Fruit fly (Drosophila melanogaster) whole organism, embryonic: ENCODE results near the gene CG9672.

Source experiments
- Awh ChIP-seq: fragments of 200-800 bp; sonication (Bioruptor generic); IDR thresholded peaks from 2 replicates; pipeline ENCODE4, ENCODE4 v1.3.6; 2022; ENCODE audit warnings: missing biosample characterization, missing genetic modification characterization
- CG11696 ChIP-seq: fragments of 200-800 bp; sonication (Bioruptor generic); IDR thresholded peaks from 2 replicates; pipeline ENCODE4 v1.3.6; 2022; ENCODE audit warnings: missing biosample characterization, missing genetic modification characterization
- CG13424 ChIP-seq: fragments of 200-800 bp; sonication (Bioruptor generic); optimal IDR thresholded peaks from 2 replicates; lab custom pipeline; 2019; ENCODE audit warnings: missing biosample characterization, mild to moderate bottlenecking, missing genetic modification characterization, moderate library complexity
- CG16863 ChIP-seq: fragments of 200-800 bp; sonication (Bioruptor generic); optimal IDR thresholded peaks from 3 replicates; lab custom pipeline; 2016; ENCODE audit warnings: missing biosample characterization, missing genetic modification characterization
- CG17328 ChIP-seq: fragments of 200-800 bp; sonication (Bioruptor generic); IDR thresholded peaks from 2 replicates; pipeline ENCODE4 v1.3.6; 2022; ENCODE audit warnings: missing biosample characterization, missing genetic modification characterization
- CG17612 ChIP-seq: fragments of 200-800 bp; sonication (Bioruptor generic); IDR thresholded peaks from 2 replicates; pipeline ENCODE4 v1.3.6; 2022; ENCODE audit warnings: missing biosample characterization, missing genetic modification characterization
- CG17802 ChIP-seq: fragments of 200-800 bp; sonication (Bioruptor generic); optimal IDR thresholded peaks from 2 replicates; lab custom pipeline; 2018; ENCODE audit warnings: missing biosample characterization, mild to moderate bottlenecking, missing genetic modification characterization, moderate library complexity
- CG18764 ChIP-seq: fragments of 200-800 bp; sonication (Bioruptor generic); optimal IDR thresholded peaks from 3 replicates; lab custom pipeline; 2016; ENCODE audit warnings: missing biosample characterization, missing genetic modification characterization
- CG2712 ChIP-seq: fragments of 200-800 bp; optimal IDR thresholded peaks from 3 replicates; lab custom pipeline; 2019; ENCODE audit warnings: missing biosample characterization, mild to moderate bottlenecking, missing genetic modification characterization, moderate library complexity
- CG30431 ChIP-seq: fragments of 200-800 bp; sonication (Bioruptor generic); optimal IDR thresholded peaks from 2 replicates; lab custom pipeline; 2017; ENCODE audit warnings: missing biosample characterization, missing genetic modification characterization
- CG33557 ChIP-seq: fragments of 200-800 bp; sonication (Bioruptor generic); optimal IDR thresholded peaks from 2 replicates; lab custom pipeline; 2019; ENCODE audit warnings: missing biosample characterization, mild to moderate bottlenecking, missing genetic modification characterization, moderate library complexity
- CG34224 ChIP-seq: fragments of 200-800 bp; sonication (Bioruptor generic); IDR thresholded peaks from 3 replicates; pipeline ENCODE4 v1.3.6; 2022; ENCODE audit warnings: missing biosample characterization, missing genetic modification characterization; ENCODE audit not compliant: partially characterized antibody
- CG34376 ChIP-seq: fragments of 200-800 bp; sonication (Bioruptor generic); optimal IDR thresholded peaks from 2 replicates; lab custom pipeline; 2018; ENCODE audit warnings: missing biosample characterization, mild to moderate bottlenecking, missing genetic modification characterization
- CG4282 ChIP-seq: fragments of 200-800 bp; sonication (Bioruptor generic); optimal IDR thresholded peaks from 2 replicates; lab custom pipeline; 2016; ENCODE audit warnings: missing biosample characterization, missing genetic modification characterization
- CG5245 ChIP-seq: fragments of 200-800 bp; sonication (Bioruptor generic); optimal IDR thresholded peaks from 3 replicates; lab custom pipeline; 2016; ENCODE audit warnings: missing biosample characterization, missing genetic modification characterization
- CG7963 ChIP-seq: fragments of 200-800 bp; sonication (Bioruptor generic); IDR thresholded peaks from 3 replicates; pipeline ENCODE4 v1.3.6; 2022; ENCODE audit warnings: missing biosample characterization, missing genetic modification characterization; ENCODE audit not compliant: partially characterized antibody
- CG8388 ChIP-seq: fragments of 200-800 bp; sonication (Bioruptor generic); optimal IDR thresholded peaks from 2 replicates; lab custom pipeline; 2019; ENCODE audit warnings: missing biosample characterization, mild to moderate bottlenecking, missing genetic modification characterization, moderate library complexity
- CG8478 ChIP-seq: fragments of >200 bp; optimal IDR thresholded peaks from 2 replicates; lab custom pipeline; 2018
- D ChIP-seq, 2 experiments: fragments of 200-800 bp in 1 of 2; fragments of >200 bp in 1 of 2; sonication (Bioruptor generic) in 1 of 2; optimal IDR thresholded peaks; 2 replicates in 1 of 2; 3 replicates in 1 of 2; lab custom pipeline; 2017; ENCODE audit warnings: mild to moderate bottlenecking in 1 of 2, missing biosample characterization in 1 of 2, missing genetic modification characterization in 1 of 2, missing genetic modification reagents in 1 of 2
- Dek ChIP-seq: fragments of 200-800 bp; sonication (Bioruptor generic); optimal IDR thresholded peaks from 3 replicates; lab custom pipeline; 2019; ENCODE audit warnings: missing biosample characterization, mild to moderate bottlenecking, missing genetic modification characterization, moderate library complexity
- Gsc ChIP-seq: fragments of 200-800 bp; sonication (Bioruptor generic); IDR thresholded peaks from 2 replicates; pipeline ENCODE4 v1.3.6; 2022; ENCODE audit warnings: missing biosample characterization, missing genetic modification characterization
- HLHmδ ChIP-seq: fragments of 200-800 bp; sonication (Bioruptor generic); optimal IDR thresholded peaks from 2 replicates; lab custom pipeline; 2018; ENCODE audit warnings: missing biosample characterization, mild to moderate bottlenecking, missing genetic modification characterization, moderate library complexity
- Hsf ChIP-seq: fragments of 200-800 bp; sonication (Bioruptor generic); optimal IDR thresholded peaks from 3 replicates; lab custom pipeline; 2016; ENCODE audit warnings: missing biosample characterization, missing genetic modification characterization
- Myb ChIP-seq: fragments of 200-800 bp; sonication (Bioruptor generic); optimal IDR thresholded peaks from 2 replicates; lab custom pipeline; 2016; ENCODE audit warnings: missing biosample characterization, missing genetic modification characterization
- Sox102F ChIP-seq: fragments of 200-800 bp; sonication (Bioruptor generic); optimal IDR thresholded peaks from 2 replicates; lab custom pipeline; 2018; ENCODE audit warnings: missing biosample characterization, mild to moderate bottlenecking, missing genetic modification characterization, moderate library complexity
- Sry-β ChIP-seq: fragments of 200-800 bp; sonication (Bioruptor generic); optimal IDR thresholded peaks from 2 replicates; lab custom pipeline; 2018; ENCODE audit warnings: missing biosample characterization, mild to moderate bottlenecking, missing genetic modification characterization, moderate library complexity
- ap ChIP-seq: fragments of 200-800 bp; sonication (Bioruptor generic); IDR thresholded peaks from 2 replicates; pipeline ENCODE4 v1.3.6; 2022; ENCODE audit warnings: missing biosample characterization, missing genetic modification characterization
- btn ChIP-seq: fragments of 200-800 bp; sonication (Bioruptor generic); optimal IDR thresholded peaks from 2 replicates; lab custom pipeline; 2016; ENCODE audit warnings: missing biosample characterization, missing genetic modification characterization
- caup ChIP-seq: fragments of 200-800 bp; sonication (Bioruptor generic); optimal IDR thresholded peaks from 3 replicates; lab custom pipeline; 2017; ENCODE audit warnings: missing biosample characterization, mild to moderate bottlenecking, missing genetic modification characterization, moderate library complexity; ENCODE audit not compliant: severe bottlenecking
- ci ChIP-seq: fragments of 200-800 bp; sonication (Bioruptor generic); IDR thresholded peaks from 3 replicates; pipeline ENCODE4 v1.3.6; 2022; ENCODE audit warnings: missing biosample characterization, missing genetic modification characterization
- croc ChIP-seq: fragments of 200-800 bp; sonication (Bioruptor generic); conservative IDR thresholded peaks from 3 replicates; pipeline ENCODE4 v1.3.6; 2022; ENCODE audit warnings: missing biosample characterization, missing genetic modification characterization
- fd102C ChIP-seq: fragments of 200-800 bp; sonication (Bioruptor generic); optimal IDR thresholded peaks from 2 replicates; lab custom pipeline; 2018; ENCODE audit warnings: missing biosample characterization, mild to moderate bottlenecking, missing genetic modification characterization, moderate library complexity
- gsb-n ChIP-seq: fragments of 200-800 bp; sonication (Bioruptor generic); optimal IDR thresholded peaks from 3 replicates; lab custom pipeline; 2018; ENCODE audit warnings: missing biosample characterization, mild to moderate bottlenecking, missing genetic modification characterization
- luna ChIP-seq: fragments of 200-800 bp; sonication (Bioruptor generic); optimal IDR thresholded peaks from 2 replicates; lab custom pipeline; 2016; ENCODE audit warnings: missing biosample characterization, missing genetic modification characterization
- maf-S ChIP-seq: fragments of 200-800 bp; sonication (Bioruptor generic); optimal IDR thresholded peaks from 2 replicates; lab custom pipeline; 2016; ENCODE audit warnings: missing biosample characterization, missing genetic modification characterization
- otp ChIP-seq: fragments of 200-800 bp; sonication (Bioruptor generic); IDR thresholded peaks from 3 replicates; pipeline ENCODE4, ENCODE4 v1.3.6; 2022; ENCODE audit warnings: missing biosample characterization, missing genetic modification characterization
- p53 ChIP-seq: fragments of 200-800 bp; sonication (Bioruptor generic); optimal IDR thresholded peaks from 2 replicates; lab custom pipeline; 2016; ENCODE audit warnings: missing biosample characterization, missing genetic modification characterization
- pfk ChIP-seq: fragments of 200-800 bp; sonication (Bioruptor generic); optimal IDR thresholded peaks from 2 replicates; lab custom pipeline; 2018; ENCODE audit warnings: missing biosample characterization, mild to moderate bottlenecking, missing genetic modification characterization, moderate library complexity
- sens-2 ChIP-seq: fragments of 200-800 bp; sonication (Bioruptor generic); IDR thresholded peaks from 2 replicates; pipeline ENCODE4 v1.3.6; 2022; ENCODE audit warnings: missing biosample characterization, missing genetic modification characterization
- shn ChIP-seq: fragments of 200-800 bp; sonication (Bioruptor generic); optimal IDR thresholded peaks from 3 replicates; lab custom pipeline; 2016; ENCODE audit warnings: missing biosample characterization, missing genetic modification characterization
- vnd ChIP-seq: fragments of 200-800 bp; sonication (Bioruptor generic); IDR thresholded peaks from 3 replicates; pipeline ENCODE4 v1.3.6; 2022; ENCODE audit warnings: missing biosample characterization, missing genetic modification characterization; ENCODE audit not compliant: partially characterized antibody

The CG9672 gene

DNA sequence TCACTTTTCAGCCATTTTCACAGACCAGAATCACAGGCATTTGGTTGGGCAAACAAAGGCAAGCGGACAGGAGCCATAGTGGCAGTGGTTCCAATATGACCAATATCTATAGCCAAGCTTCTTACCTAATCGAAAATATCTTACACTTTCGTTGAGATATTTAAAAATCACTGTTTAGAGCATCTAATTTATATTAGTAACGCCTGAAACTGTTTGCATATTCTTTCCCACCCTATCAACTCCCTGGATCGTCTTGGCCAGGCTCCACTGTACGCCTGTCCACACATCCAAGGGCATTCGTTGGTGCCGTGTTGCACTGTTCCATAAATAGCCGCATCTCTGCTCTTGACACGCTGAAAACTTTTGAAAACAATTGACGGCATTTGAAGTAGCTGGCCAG lies 16.2 kb downstream of the CG9672 start (continued):
- TF ChIP-seq sens-2 = no peak
- TF ChIP-seq shn = no peak
- 0 out of 3 replicates have a peak, but pooled peaks have one; percentile 40 for TF ChIP-seq otp (GFP tag; lab: Robert Waterston, UW)
- TF ChIP-seq Dek (tag; lab: Kevin White, UChicago) = no peak
- TF ChIP-seq HLHmδ (GFP tag; lab: Kevin White, UChicago) = no peak
- peak; percentile 42 for TF ChIP-seq Sox102F (GFP tag; lab: Kevin White, UChicago)
- TF ChIP-seq Awh (GFP tag; lab: Robert Waterston, UW) = no peak
- no peak for TF ChIP-seq CG17802 (tag; lab: Kevin White, UChicago)
- TF ChIP-seq CG8478 (lab: Kevin White, UChicago) = no peak
- no peak for TF ChIP-seq fd102C (GFP tag; lab: Kevin White, UChicago)
- TF ChIP-seq Hsf (GFP tag; lab: Kevin White, UChicago) = peak; percentile 25
- TF ChIP-seq croc (GFP tag; lab: Robert Waterston, UW) = peak; percentile 16; the same call in 1 of the 3 replicates
- TF ChIP-seq Myb (GFP tag; lab: Kevin White, UChicago) = no peak
- no peak for TF ChIP-seq p53 (GFP tag; lab: Kevin White, UChicago)
- no peak for TF ChIP-seq CG16863 (GFP tag; lab: Kevin White, UChicago)
- no peak for TF ChIP-seq CG4282
- peak; percentile 12 for TF ChIP-seq CG2712 (tag; lab: Kevin White, UChicago)
- TF ChIP-seq Gsc (GFP tag; lab: Robert Waterston, UW) = 0 out of 2 replicates have a peak, but pooled peaks have one; percentile 19
- TF ChIP-seq CG17612 = no peak
- TF ChIP-seq CG34376 = no peak
- TF ChIP-seq CG11696 (GFP tag; lab: Robert Waterston, UW) = no peak
- TF ChIP-seq CG13424 (tag; lab: Kevin White, UChicago) = peak; percentile 25
- TF ChIP-seq luna (GFP tag; lab: Kevin White, UChicago) = no peak
- no peak for TF ChIP-seq Sry-β
- no peak for TF ChIP-seq maf-S (GFP tag; lab: Kevin White, UChicago)
- TF ChIP-seq CG17328 (GFP tag; lab: Robert Waterston, UW) = peak; percentile 47
- no peak for TF ChIP-seq D (optimal IDR thresholded peaks at IDR 0.05; lab: Kevin White, UChicago)
- TF ChIP-seq D (GFP tag; optimal IDR thresholded peaks at IDR 0.05; lab: Kevin White, UChicago) = peak; percentile 24
- TF ChIP-seq CG18764 (GFP tag; lab: Kevin White, UChicago) = no peak
- TF ChIP-seq vnd = no peak
- no peak for TF ChIP-seq pfk (GFP tag; lab: Kevin White, UChicago)
- no peak for TF ChIP-seq CG5245
- 0 out of 2 replicates have a peak, but pooled peaks have one; percentile 3 for TF ChIP-seq ap
- TF ChIP-seq CG8388 (GFP tag; lab: Kevin White, UChicago) = peak; percentile 8
- no peak for TF ChIP-seq CG33557 (GFP tag; lab: Kevin White, UChicago)
- peak; percentile 16 for TF ChIP-seq gsb-n (tag; lab: Kevin White, UChicago)
- TF ChIP-seq caup (GFP tag; lab: Kevin White, UChicago) = no peak
- TF ChIP-seq CG7963 (GFP tag; lab: Robert Waterston, UW) = no peak
- TF ChIP-seq CG34224 (GFP tag; lab: Robert Waterston, UW) = no peak
- peak; percentile 16 for TF ChIP-seq CG30431
- peak; percentile 57; the same call in 1 of the 3 replicates for TF ChIP-seq ci (GFP tag; lab: Robert Waterston, UW)
- no peak for TF ChIP-seq btn (GFP tag; lab: Kevin White, UChicago)
- TF ChIP-seq, all 482 proteins: peak for 70
